Fruit fly (Drosophila melanogaster): ENCODE data around the gene CG4174.
A peak's percentile ranks its signal among the peaks of the same experiment; 100 is the strongest.

CG4174 gene

DNA sequence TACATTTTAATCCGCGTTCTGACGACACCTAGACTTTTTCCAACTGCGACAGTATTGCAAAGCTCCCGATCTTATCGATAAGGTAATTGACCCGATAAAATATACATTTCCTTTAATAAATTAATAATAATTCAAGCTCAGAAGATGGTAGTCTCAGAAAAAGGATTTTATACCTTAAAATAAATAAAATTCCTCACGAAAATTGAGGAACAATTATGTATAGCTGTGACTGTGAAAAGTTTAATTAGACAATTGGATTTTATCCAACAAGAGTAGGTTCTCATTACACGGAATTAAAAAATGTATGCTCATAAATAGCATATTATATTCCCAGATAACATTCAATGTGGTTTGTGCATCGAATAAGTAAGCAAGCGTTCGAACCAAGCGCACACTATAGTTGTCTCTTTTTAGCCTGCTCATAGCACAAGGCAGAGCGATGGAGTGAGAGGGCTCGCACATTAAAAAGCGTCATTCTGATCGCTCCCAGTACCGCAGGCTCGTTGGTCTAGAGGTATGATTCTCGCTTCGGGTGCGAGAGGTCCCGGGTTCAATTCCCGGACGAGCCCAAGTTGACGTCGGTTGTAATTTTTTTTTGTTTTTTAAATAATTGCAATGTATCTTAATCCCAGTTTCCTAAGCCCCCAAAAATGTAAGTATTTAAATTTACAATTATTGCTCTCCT is at the start of gene CG4174, which contains the start of gene CG13380 (continued):
- TF ChIP-seq CG6175 (GFP tag; IDR thresholded peaks at IDR 0.05) (no peak), CG7372 (GFP tag; IDR thresholded peaks at IDR 0.05) (no peak), CG10366 (GFP tag; IDR thresholded peaks at IDR 0.05) (0 out of 2 replicates have a peak, but pooled peaks have one; percentile 7), row (GFP tag; IDR thresholded peaks at IDR 0.05) (no peak), Bteb2 (GFP tag; optimal IDR thresholded peaks at IDR 0.05) (no peak), CG5953 (GFP tag; IDR thresholded peaks at IDR 0.05) (peak; percentile 41; the same call in 1 of the 2 replicates), al (GFP tag; IDR thresholded peaks at IDR 0.05) (no peak), CG8290 (GFP tag; optimal IDR thresholded peaks at IDR 0.05) (peak; percentile 58), CG8290 (tag; optimal IDR thresholded peaks at IDR 0.05) (no peak), tgo (GFP tag; IDR thresholded peaks at IDR 0.05) (no peak), CG6683 (GFP tag; optimal IDR thresholded peaks at IDR 0.05) (no peak), CG34422 (GFP tag; IDR thresholded peaks at IDR 0.05) (no peak), CG12155 (GFP tag; optimal IDR thresholded peaks at IDR 0.05) (no peak), CG2199 (GFP tag; IDR thresholded peaks at IDR 0.05) (peak; percentile 97), CG1233 (GFP tag; optimal IDR thresholded peaks at IDR 0.05) (peak; percentile 21), stc (GFP tag; IDR thresholded peaks at IDR 0.05) (0 out of 2 replicates have a peak, but pooled peaks have one; percentile 15), gem (tag; optimal IDR thresholded peaks at IDR 0.05) (no peak), gfzf (GFP tag; optimal IDR thresholded peaks at IDR 0.05) (peak; percentile 42), CG18599 (GFP tag; optimal IDR thresholded peaks at IDR 0.05) (no peak), dati (GFP tag; IDR thresholded peaks at IDR 0.05) (no peak), Ravus (GFP tag; IDR thresholded peaks at IDR 0.05) (no peak), gcm (GFP tag; optimal IDR thresholded peaks at IDR 0.05) (no peak), CG11093 (GFP tag; IDR thresholded peaks at IDR 0.05) (no peak), ash1 (GFP tag; optimal IDR thresholded peaks at IDR 0.05) (no peak), CG10267 (tag; optimal IDR thresholded peaks at IDR 0.05) (peak; percentile 20), gce (GFP tag; IDR thresholded peaks at IDR 0.05) (no peak), CG10147 (GFP tag; optimal IDR thresholded peaks at IDR 0.05) (no peak), CG13287 (GFP tag; IDR thresholded peaks at IDR 0.05; ENCODE audit: partially characterized antibody) (peak; percentile 69), Vsx1 (GFP tag; optimal IDR thresholded peaks at IDR 0.05) (no peak), CG15479 (GFP tag; optimal IDR thresholded peaks at IDR 0.05) (no peak), prd (optimal IDR thresholded peaks at IDR 0.05) (no peak), prd (GFP tag; IDR thresholded peaks at IDR 0.05) (no peak), seq (GFP tag; IDR thresholded peaks at IDR 0.05) (0 out of 2 replicates have a peak, but pooled peaks have one; percentile 32), NC2β (GFP tag; optimal IDR thresholded peaks at IDR 0.05) (no peak), CG18619 (GFP tag; optimal IDR thresholded peaks at IDR 0.05) (no peak), slp2 (GFP tag; optimal IDR thresholded peaks at IDR 0.05) (no peak), CG3163 (GFP tag; optimal IDR thresholded peaks at IDR 0.05) (no peak), ato (GFP tag; IDR thresholded peaks at IDR 0.05; ENCODE audit: partially characterized antibody) (peak; percentile 91), Usf (GFP tag; optimal IDR thresholded peaks at IDR 0.05) (no peak), CG1602 (GFP tag; optimal IDR thresholded peaks at IDR 0.05) (no peak), D19A (tag; optimal IDR thresholded peaks at IDR 0.05) (no peak), CG11696 (GFP tag; IDR thresholded peaks at IDR 0.05) (no peak), insv (GFP tag; optimal IDR thresholded peaks at IDR 0.05) (peak in 1 of 2 experiments; percentile 96), E2f1 (GFP tag; IDR thresholded peaks at IDR 0.05) (no peak), hth (optimal IDR thresholded peaks at IDR 0.05) (no peak), CG11456 (GFP tag; IDR thresholded peaks at IDR 0.05) (no peak), gsb-n (tag; optimal IDR thresholded peaks at IDR 0.05) (peak; percentile 11), Mrtf (GFP tag; IDR thresholded peaks at IDR 0.05) (no peak), HHEX (GFP tag; optimal IDR thresholded peaks at IDR 0.05) (no peak), bbx (GFP tag; IDR thresholded peaks at IDR 0.05; ENCODE audit: partially characterized antibody) (peak; percentile 93), Xbp1 (GFP tag; optimal IDR thresholded peaks at IDR 0.05) (no peak)

Data from whole organism, embryonic.